Worm (Caenorhabditis elegans) whole organism, L4/young adult: ENCODE data around the gene Y45F10D.14.

Experiments
- W03F9.2 ChIP-seq: fragments of 150-350 bp; optimal IDR thresholded peaks from 2 replicates; lab custom pipeline; 2014; ENCODE audit warnings: missing biosample characterization, missing genetic modification characterization
- dao-5 ChIP-seq: sonication (generic microtip); optimal IDR thresholded peaks from 2 replicates; lab custom pipeline; 2016; ENCODE audit warnings: missing genotype, missing genetic modification characterization, moderate library complexity, missing compliant biosample characterization
- him-1 ChIP-seq: sonication (generic microtip); optimal IDR thresholded peaks from 2 replicates; lab custom pipeline; 2016; ENCODE audit warnings: missing genotype, missing genetic modification reagents, missing genetic modification characterization, missing compliant biosample characterization

ce11 chrIV:13755619-13756018 lies 52.0 kb downstream of the Y45F10D.14 start:
- no peak for TF ChIP-seq W03F9.2 (tag; lab: Kevin White, UChicago)
- TF ChIP-seq dao-5 (tag; lab: Kevin White, UChicago) = no peak
- TF ChIP-seq him-1 (tag; lab: Kevin White, UChicago) = no peak
